Fruit fly (Drosophila melanogaster): Measurements from ENCODE around the gene pix.

DNA sequence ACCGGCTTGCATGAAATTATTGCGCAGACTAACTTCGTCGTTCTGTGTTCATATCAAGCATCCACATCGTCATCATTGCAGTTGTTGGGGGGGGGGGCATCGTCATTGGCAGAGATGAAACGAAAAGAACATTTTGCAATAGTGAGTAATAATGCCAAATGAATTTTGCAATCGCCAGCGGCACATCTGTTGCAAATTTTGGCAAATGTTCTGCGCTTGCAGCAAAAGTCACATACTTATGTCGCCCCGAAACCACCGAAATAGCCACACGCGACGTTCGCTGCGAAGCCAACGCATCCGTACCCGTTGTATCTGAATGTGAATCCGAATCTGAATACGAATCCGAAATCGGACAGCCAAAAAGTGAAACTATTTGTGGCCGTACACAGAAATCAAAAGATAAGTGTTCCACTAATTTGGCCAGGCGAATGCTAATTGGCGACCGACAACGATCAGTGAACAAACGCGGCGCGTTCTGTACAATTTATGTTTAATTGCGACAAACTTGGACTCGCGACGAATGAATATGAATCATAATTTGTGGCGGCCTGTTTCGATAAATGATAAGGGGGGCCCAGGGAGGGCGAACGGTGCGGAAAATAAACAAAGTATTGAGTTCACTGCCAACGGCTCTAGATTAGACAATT lies 26.6 kb downstream of the pix start:
- TF ChIP-seq Pif1B (GFP tag; optimal IDR thresholded peaks at IDR 0.05) (no peak), CG4496 (GFP tag; IDR thresholded peaks at IDR 0.05) (no peak), rn (GFP tag; IDR thresholded peaks at IDR 0.05) (no peak), CG34367 (tag; optimal IDR thresholded peaks at IDR 0.05) (no peak), EcR (GFP tag; optimal IDR thresholded peaks at IDR 0.05) (no peak), CG14655 (GFP tag; optimal IDR thresholded peaks at IDR 0.05) (no peak), CG13204 (GFP tag; optimal IDR thresholded peaks at IDR 0.05) (no peak), CG8159 (tag; optimal IDR thresholded peaks at IDR 0.05) (no peak), CG32121 (GFP tag; IDR thresholded peaks at IDR 0.05) (peak; percentile 52; the same call in 1 of the 2 replicates), Pif1A (GFP tag; optimal IDR thresholded peaks at IDR 0.05) (no peak), CG15710 (tag; optimal IDR thresholded peaks at IDR 0.05) (no peak), D1 (tag; optimal IDR thresholded peaks at IDR 0.05) (no peak)

Data from whole organism, pupa.